Worm (Caenorhabditis elegans) whole organism, late embryonic: ENCODE results near the gene set-21.

ENCODE experiments used
- C08G9.2 ChIP-seq: sonication (generic microtip); optimal IDR thresholded peaks from 2 replicates; lab custom pipeline; 2016; ENCODE audit warnings: mild to moderate bottlenecking, missing genetic modification characterization, moderate library complexity, missing compliant biosample characterization
- F13H6.1 ChIP-seq: sonication (generic microtip); optimal IDR thresholded peaks from 2 replicates; lab custom pipeline; 2016; ENCODE audit warnings: missing genetic modification characterization, missing compliant biosample characterization
- K02D7.2 ChIP-seq: sonication (generic microtip); optimal IDR thresholded peaks from 2 replicates; lab custom pipeline; 2017; ENCODE audit warnings: mild to moderate bottlenecking, missing genetic modification characterization, missing compliant biosample characterization
- ahr-1 ChIP-seq: sonication (generic microtip); optimal IDR thresholded peaks from 2 replicates; lab custom pipeline; 2016; ENCODE audit warnings: missing genetic modification characterization, missing compliant biosample characterization
- ceh-18 ChIP-seq: sonication (generic microtip); optimal IDR thresholded peaks from 2 replicates; lab custom pipeline; 2016; ENCODE audit warnings: missing genetic modification characterization, missing compliant biosample characterization
- ceh-19 ChIP-seq: fragments of 200-800 bp; sonication (Bioruptor generic); optimal IDR thresholded peaks from 2 replicates; lab custom pipeline; 2018; ENCODE audit warnings: mild to moderate bottlenecking, missing genetic modification characterization, missing compliant biosample characterization
- ceh-2 ChIP-seq: sonication (generic microtip); optimal IDR thresholded peaks from 2 replicates; lab custom pipeline; 2016; ENCODE audit warnings: missing genotype, missing genetic modification characterization, missing compliant biosample characterization
- ceh-22 ChIP-seq: sonication (generic microtip); optimal IDR thresholded peaks from 2 replicates; lab custom pipeline; 2017; ENCODE audit warnings: missing biosample characterization, missing genetic modification characterization
- ceh-24 ChIP-seq: sonication (generic microtip); optimal IDR thresholded peaks from 2 replicates; lab custom pipeline; 2016; ENCODE audit warnings: mild to moderate bottlenecking, missing genetic modification characterization, missing compliant biosample characterization
- ceh-30 ChIP-seq: fragments of 150-350 bp; optimal IDR thresholded peaks from 2 replicates; lab custom pipeline; 2014; ENCODE audit warnings: missing biosample characterization, missing genetic modification characterization
- ceh-48 ChIP-seq: sonication (generic microtip); optimal IDR thresholded peaks from 2 replicates; lab custom pipeline; 2016; ENCODE audit warnings: missing genetic modification characterization, inconsistent platforms, missing compliant biosample characterization
- ceh-6 ChIP-seq: fragments of 200-800 bp; sonication (Bioruptor generic); optimal IDR thresholded peaks from 2 replicates; lab custom pipeline; 2018; ENCODE audit warnings: mild to moderate bottlenecking, missing genetic modification characterization, missing compliant biosample characterization
- ceh-9 ChIP-seq: sonication (generic microtip); optimal IDR thresholded peaks from 2 replicates; lab custom pipeline; 2016; ENCODE audit warnings: mild to moderate bottlenecking, missing genetic modification characterization, inconsistent platforms, missing compliant biosample characterization
- dve-1 ChIP-seq: sonication (generic microtip); optimal IDR thresholded peaks from 2 replicates; lab custom pipeline; 2017; ENCODE audit warnings: antibody characterized with exemption, mild to moderate bottlenecking, missing genetic modification characterization, missing compliant biosample characterization
- elt-2 ChIP-seq: sonication (generic microtip); optimal IDR thresholded peaks from 2 replicates; lab custom pipeline; 2016; ENCODE audit warnings: missing genetic modification reagents, missing genetic modification characterization, missing compliant biosample characterization
- ets-4 ChIP-seq: sonication (generic microtip); optimal IDR thresholded peaks from 2 replicates; lab custom pipeline; 2016; ENCODE audit warnings: missing genetic modification characterization, missing compliant biosample characterization
- fax-1 ChIP-seq: sonication (generic microtip); optimal IDR thresholded peaks from 2 replicates; lab custom pipeline; 2016; ENCODE audit warnings: missing genotype, missing genetic modification characterization, missing compliant biosample characterization
- fkh-10 ChIP-seq: fragments of 150-350 bp; optimal IDR thresholded peaks from 2 replicates; lab custom pipeline; 2014; ENCODE audit warnings: missing biosample characterization, missing genetic modification reagents, missing genetic modification characterization
- fkh-6 ChIP-seq: sonication (generic microtip); optimal IDR thresholded peaks from 2 replicates; lab custom pipeline; 2016; ENCODE audit warnings: missing genetic modification characterization, missing compliant biosample characterization
- hlh-6 ChIP-seq: sonication (generic microtip); optimal IDR thresholded peaks from 2 replicates; lab custom pipeline; 2016; ENCODE audit warnings: missing genotype, missing genetic modification characterization, missing compliant biosample characterization
- hlh-8 ChIP-seq: sonication (generic microtip); optimal IDR thresholded peaks from 2 replicates; lab custom pipeline; 2016; ENCODE audit warnings: missing genotype, missing genetic modification characterization, missing compliant biosample characterization
- lim-6 ChIP-seq: sonication (generic microtip); optimal IDR thresholded peaks from 2 replicates; lab custom pipeline; 2016; ENCODE audit warnings: missing genetic modification characterization, missing compliant biosample characterization
- lin-11 ChIP-seq: fragments of 200-800 bp; sonication (Bioruptor generic); optimal IDR thresholded peaks from 2 replicates; lab custom pipeline; 2018; ENCODE audit warnings: mild to moderate bottlenecking, missing genetic modification characterization, missing compliant biosample characterization
- madf-2 ChIP-seq: sonication (generic microtip); optimal IDR thresholded peaks from 2 replicates; lab custom pipeline; 2017; ENCODE audit warnings: missing genetic modification characterization, missing compliant biosample characterization
- nfya-1 ChIP-seq: sonication (generic microtip); optimal IDR thresholded peaks from 2 replicates; lab custom pipeline; 2017; ENCODE audit warnings: missing genetic modification characterization, mild to moderate bottlenecking, missing compliant biosample characterization, antibody characterized with exemption, moderate library complexity
- nhr-11 ChIP-seq: fragments of 150-350 bp; optimal IDR thresholded peaks from 2 replicates; lab custom pipeline; 2014; ENCODE audit warnings: missing biosample characterization, missing genetic modification characterization
- odd-2 ChIP-seq: sonication (generic microtip); optimal IDR thresholded peaks from 2 replicates; lab custom pipeline; 2017; ENCODE audit warnings: antibody characterized with exemption, mild to moderate bottlenecking, missing genetic modification characterization, missing compliant biosample characterization
- pat-9 ChIP-seq: fragments of 200-800 bp; sonication (Bioruptor generic); optimal IDR thresholded peaks from 2 replicates; lab custom pipeline; 2018; ENCODE audit warnings: mild to moderate bottlenecking, missing genetic modification characterization, moderate library complexity, missing compliant biosample characterization
- pax-1 ChIP-seq: fragments of 150-350 bp; optimal IDR thresholded peaks from 2 replicates; lab custom pipeline; 2014; ENCODE audit warnings: missing biosample characterization, missing genetic modification characterization
- pha-2 ChIP-seq: sonication (generic microtip); optimal IDR thresholded peaks from 2 replicates; lab custom pipeline; 2017; ENCODE audit warnings: mild to moderate bottlenecking, missing genetic modification characterization, missing compliant biosample characterization
- pqm-1 ChIP-seq: sonication (generic microtip); optimal IDR thresholded peaks from 2 replicates; lab custom pipeline; 2016; ENCODE audit warnings: missing genetic modification characterization, missing compliant biosample characterization
- pros-1 ChIP-seq: fragments of 150-350 bp; optimal IDR thresholded peaks from 2 replicates; lab custom pipeline; 2014; ENCODE audit warnings: missing biosample characterization, missing genetic modification reagents, missing genetic modification characterization
- ref-2 ChIP-seq: sonication (generic microtip); optimal IDR thresholded peaks from 2 replicates; lab custom pipeline; 2016; ENCODE audit warnings: missing genetic modification characterization, missing compliant biosample characterization
- rnt-1 ChIP-seq: sonication (generic microtip); optimal IDR thresholded peaks from 2 replicates; lab custom pipeline; 2016; ENCODE audit warnings: missing genetic modification characterization, missing compliant biosample characterization
- sdc-2 ChIP-seq: sonication (generic microtip); optimal IDR thresholded peaks from 2 replicates; lab custom pipeline; 2016; ENCODE audit warnings: missing genotype, missing genetic modification characterization, missing compliant biosample characterization
- sox-2 ChIP-seq: fragments of 200-800 bp; sonication (Bioruptor generic); IDR thresholded peaks from 2 replicates; pipeline ENCODE4 v1.3.6; 2022; ENCODE audit warnings: missing genetic modification reagents, missing genetic modification characterization, missing compliant biosample characterization
- sox-4 ChIP-seq: sonication (generic microtip); optimal IDR thresholded peaks from 2 replicates; lab custom pipeline; 2017; ENCODE audit warnings: mild to moderate bottlenecking, missing genetic modification characterization, inconsistent platforms, missing compliant biosample characterization
- tbx-7 ChIP-seq: sonication (generic microtip); optimal IDR thresholded peaks from 2 replicates; lab custom pipeline; 2016; ENCODE audit warnings: missing genotype, missing genetic modification characterization, missing compliant biosample characterization
- ttx-3 ChIP-seq: sonication (generic microtip); optimal IDR thresholded peaks from 2 replicates; lab custom pipeline; 2016; ENCODE audit warnings: missing genetic modification reagents, missing genetic modification characterization, missing compliant biosample characterization
- unc-42 ChIP-seq: sonication (generic microtip); optimal IDR thresholded peaks from 2 replicates; lab custom pipeline; 2016; ENCODE audit warnings: missing genotype, missing genetic modification characterization, missing compliant biosample characterization
- unc-55 ChIP-seq: sonication (generic microtip); optimal IDR thresholded peaks from 2 replicates; lab custom pipeline; 2017; ENCODE audit warnings: missing biosample characterization, missing genetic modification reagents, missing genetic modification characterization
- unc-86 ChIP-seq: sonication (generic microtip); optimal IDR thresholded peaks from 2 replicates; lab custom pipeline; 2016; ENCODE audit warnings: missing genetic modification characterization, missing compliant biosample characterization
- ztf-16 ChIP-seq: sonication (generic microtip); optimal IDR thresholded peaks from 2 replicates; lab custom pipeline; 2017; ENCODE audit warnings: missing genetic modification characterization, missing compliant biosample characterization

Gene set-21

DNA sequence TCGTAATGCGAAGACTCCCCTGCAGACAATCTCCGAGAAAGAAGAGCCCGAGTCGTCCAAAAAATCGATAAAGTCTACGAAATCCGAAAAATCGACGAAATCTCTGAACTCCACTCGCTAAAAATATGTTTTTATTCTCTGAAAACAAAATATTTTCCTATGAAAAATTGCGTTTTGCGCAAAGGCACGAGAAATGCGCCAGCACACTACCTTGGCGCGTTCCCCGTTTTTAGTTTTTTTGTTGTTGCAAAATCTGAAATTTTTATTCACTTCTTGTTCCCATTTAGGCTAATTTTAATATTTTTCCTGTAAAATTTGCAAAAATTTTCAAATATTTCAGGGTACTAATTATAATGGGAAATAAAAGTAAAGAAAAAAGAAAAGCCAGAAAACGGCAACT is 30.1 kb upstream of the set-21 start, which contains the start of gene F55F10.1:
Gene F55F10.1, plus strand, starts transcription at position 341 of the 400 bp plus-strand sequence.
- no peak for TF ChIP-seq pqm-1
- TF ChIP-seq madf-2 (tag; lab: Kevin White, UChicago) = no peak
- peak; percentile 18 for TF ChIP-seq nfya-1 (tag; lab: Kevin White, UChicago)

- TF ChIP-seq fax-1 = no peak
- TF ChIP-seq K02D7.2 (tag; lab: Kevin White, UChicago) = no peak
- no peak for TF ChIP-seq ceh-30
- no peak for TF ChIP-seq pax-1 (tag; lab: Kevin White, UChicago)
- TF ChIP-seq tbx-7 = no peak
- no peak for TF ChIP-seq hlh-6
These were observed 21.5 kb upstream of the set-21 start for ce11 chrIV:4369116-4369515.

DNA sequence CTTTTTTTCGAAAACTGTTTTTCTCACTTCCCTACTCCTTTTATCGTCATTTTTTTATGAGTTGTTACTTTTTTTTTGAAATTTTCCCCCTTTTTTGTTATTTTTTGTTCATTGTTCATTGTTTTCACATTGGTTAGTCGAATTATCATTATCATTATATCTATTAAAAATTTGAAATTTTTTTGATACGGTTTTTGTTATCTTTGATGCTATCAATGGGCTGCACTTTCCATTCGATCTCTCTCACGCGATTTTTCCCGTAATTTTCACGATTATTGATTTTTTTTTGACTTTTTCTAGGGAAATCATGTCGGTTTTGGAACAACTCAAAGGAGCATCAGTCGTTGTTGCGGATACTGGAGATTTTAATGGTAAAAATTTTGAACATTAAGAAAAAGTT is 4.3 kb upstream of the set-21 start, which contains the start of gene tald-1:
Gene tald-1, plus strand, starts transcription at position 301 of the 400 bp plus-strand sequence.
- TF ChIP-seq lin-11 (tag; lab: Kevin White, UChicago) (no peak), pha-2 (tag; lab: Kevin White, UChicago) (no peak), ceh-2 (tag; lab: Kevin White, UChicago) (no peak), odd-2 (tag; lab: Kevin White, UChicago) (no peak), ceh-9 (tag; lab: Kevin White, UChicago) (no peak), ztf-16 (tag; lab: Kevin White, UChicago) (no peak), ceh-18 (tag; lab: Kevin White, UChicago) (no peak), lim-6 (tag; lab: Kevin White, UChicago) (no peak), elt-2 (tag; lab: Kevin White, UChicago) (peak; percentile 39)

ce11 chrIV:4393488-4393887 is 2.8 kb downstream of the set-21 start:
- no peak for TF ChIP-seq pros-1 (tag; lab: Kevin White, UChicago)
- TF ChIP-seq ahr-1 = no peak
- no peak for TF ChIP-seq pax-1 (tag; lab: Kevin White, UChicago)
- no peak for TF ChIP-seq ceh-6 (GFP tag; lab: Kevin White, UChicago)
- no peak for TF ChIP-seq fkh-6 (tag; lab: Kevin White, UChicago)
- TF ChIP-seq lin-11 (tag; lab: Kevin White, UChicago) = no peak
- no peak for TF ChIP-seq pqm-1
- TF ChIP-seq C08G9.2 (tag; lab: Kevin White, UChicago) = no peak
- TF ChIP-seq ceh-9 (tag; lab: Kevin White, UChicago) = no peak
- TF ChIP-seq odd-2 (tag; lab: Kevin White, UChicago) = no peak
- no peak for TF ChIP-seq ceh-30
- no peak for TF ChIP-seq unc-86 (tag; lab: Kevin White, UChicago)
- no peak for TF ChIP-seq ref-2 (tag; lab: Kevin White, UChicago)
- no peak for TF ChIP-seq ceh-2 (tag; lab: Kevin White, UChicago)
- no peak for TF ChIP-seq nhr-11
- TF ChIP-seq pha-2 (tag; lab: Kevin White, UChicago) = no peak
- TF ChIP-seq unc-55 (GFP tag; lab: Kevin White, UChicago) = no peak
- no peak for TF ChIP-seq pat-9 (tag; lab: Kevin White, UChicago)
- TF ChIP-seq, all 69 proteins: peak for 0

- TF ChIP-seq unc-42 (tag; lab: Kevin White, UChicago) (no peak), C08G9.2 (tag; lab: Kevin White, UChicago) (peak; percentile 11), elt-2 (tag; lab: Kevin White, UChicago) (no peak)
These were observed 3.4 kb downstream of the set-21 start, which contains the start of gene ell-1 for ce11 chrIV:4393942-4394460. TSS of gene ell-1 (plus strand) at chrIV:4394410.

DNA sequence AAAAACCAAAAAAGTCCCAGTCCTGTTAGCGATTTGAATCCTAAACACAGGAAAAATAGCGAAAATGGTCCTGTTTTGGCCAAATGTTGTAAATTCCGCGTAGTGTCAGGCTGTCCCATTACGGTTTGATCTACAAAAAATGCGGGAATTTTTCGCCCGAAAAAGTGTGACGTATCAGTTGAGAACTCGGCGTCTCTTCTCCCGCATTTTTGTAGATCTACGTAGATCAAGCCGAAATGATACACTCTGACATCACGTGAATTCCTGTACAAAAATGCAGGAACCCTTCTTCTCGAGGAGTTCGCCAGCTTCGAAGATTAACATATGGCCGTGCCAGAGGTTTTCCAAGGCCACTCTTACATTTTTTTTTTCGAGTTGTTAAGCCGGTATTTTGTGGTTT is 4.9 kb downstream of the set-21 start:
- TF ChIP-seq sdc-2 (no peak), fkh-10 (GFP tag; lab: Kevin White, UChicago) (no peak), ceh-30 (no peak), rnt-1 (tag; lab: Kevin White, UChicago) (no peak), lin-11 (tag; lab: Kevin White, UChicago) (no peak), sox-4 (no peak), F13H6.1 (no peak), ceh-24 (tag; lab: Kevin White, UChicago) (no peak), ceh-19 (no peak), ceh-2 (tag; lab: Kevin White, UChicago) (no peak), tbx-7 (no peak), sox-2 (GFP tag; lab: Robert Waterston, UW) (no peak), ceh-22 (tag; lab: Kevin White, UChicago) (no peak), ets-4 (tag; lab: Kevin White, UChicago) (no peak), hlh-8 (no peak), dve-1 (no peak), ceh-48 (tag; lab: Kevin White, UChicago) (no peak), ttx-3 (tag; lab: Kevin White, UChicago) (no peak)
